In the genomic region with DNA sequence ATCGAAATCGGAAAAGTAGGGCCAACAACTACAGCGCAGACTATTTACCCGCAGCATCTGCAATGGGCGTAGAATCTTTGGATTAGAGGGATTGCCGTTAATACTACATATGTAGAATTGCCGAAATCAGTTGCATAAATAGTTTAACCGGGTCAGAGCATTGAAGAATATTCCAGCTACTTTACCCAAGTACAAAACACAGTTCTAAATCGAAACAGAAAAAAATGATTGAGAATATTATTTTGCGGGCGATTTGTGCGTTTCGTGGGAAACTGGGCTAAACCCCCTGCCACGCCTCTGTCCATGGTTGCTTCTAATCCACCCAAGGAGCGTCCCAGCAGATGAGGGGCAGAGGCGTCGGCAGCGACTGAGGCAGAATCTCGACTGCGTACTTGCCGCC, we compare ENCODE assay signal across 1 fruit fly cellular context.
A peak's percentile ranks its signal among the peaks of the same experiment; 100 is the strongest.
TF ChIP-seq lines count a peak whose summit lies in the region.

No protein-coding gene starts in this region.

TF ChIP-seq in whole organism, embryonic, 481 proteins besides CTCF, POLR2A, EP300 and RAD21 (continued from another document):
- TF ChIP-seq CG10147 (GFP tag; optimal IDR thresholded peaks at IDR 0.05; lab: Kevin White, UChicago) (peak; percentile 29), CG5180 (GFP tag; optimal IDR thresholded peaks at IDR 0.05; lab: Kevin White, UChicago) (no peak), D (optimal IDR thresholded peaks at IDR 0.05; lab: Kevin White, UChicago) (no peak), D (GFP tag; optimal IDR thresholded peaks at IDR 0.05; lab: Kevin White, UChicago) (no peak), grau (tag; optimal IDR thresholded peaks at IDR 0.05; lab: Kevin White, UChicago) (peak; percentile 25), C15 (GFP tag; IDR thresholded peaks at IDR 0.05; lab: Robert Waterston, UW) (no peak), CG4730 (GFP tag; IDR thresholded peaks at IDR 0.05; lab: Robert Waterston, UW) (no peak), CG2678 (tag; optimal IDR thresholded peaks at IDR 0.05; lab: Kevin White, UChicago) (peak; percentile 49), CG15073 (GFP tag; optimal IDR thresholded peaks at IDR 0.05; lab: Kevin White, UChicago) (no peak), Doc3 (GFP tag; IDR thresholded peaks at IDR 0.05; lab: Robert Waterston, UW; ENCODE audit: partially characterized antibody) (no peak), CG33213 (GFP tag; optimal IDR thresholded peaks at IDR 0.05; lab: Kevin White, UChicago) (no peak), CG3838 (GFP tag; optimal IDR thresholded peaks at IDR 0.05; lab: Kevin White, UChicago) (no peak), CG12299 (tag; optimal IDR thresholded peaks at IDR 0.05; lab: Kevin White, UChicago) (no peak), D19B (GFP tag; optimal IDR thresholded peaks at IDR 0.05; lab: Kevin White, UChicago) (no peak), CG18011 (GFP tag; optimal IDR thresholded peaks at IDR 0.05; lab: Kevin White, UChicago) (no peak), lab (GFP tag; optimal IDR thresholded peaks at IDR 0.05; lab: Kevin White, UChicago) (peak; percentile 31), CG10274 (GFP tag; optimal IDR thresholded peaks at IDR 0.05; lab: Kevin White, UChicago) (no peak), toy (GFP tag; IDR thresholded peaks at IDR 0.05; lab: Robert Waterston, UW) (no peak), mirr (GFP tag; optimal IDR thresholded peaks at IDR 0.05; lab: Kevin White, UChicago) (no peak), knrl (GFP tag; IDR thresholded peaks at IDR 0.05; lab: Robert Waterston, UW; ENCODE audit: partially characterized antibody) (no peak), CG17359 (tag; optimal IDR thresholded peaks at IDR 0.05; lab: Kevin White, UChicago) (no peak), CG32767 (GFP tag; IDR thresholded peaks at IDR 0.05; lab: Robert Waterston, UW) (no peak), wor (GFP tag; IDR thresholded peaks at IDR 0.05; lab: Robert Waterston, UW) (no peak), CoRest (tag; optimal IDR thresholded peaks at IDR 0.05; lab: Kevin White, UChicago) (peak; percentile 5), hkb (optimal IDR thresholded peaks at IDR 0.05; lab: Kevin White, UChicago) (no peak), hkb (GFP tag; IDR thresholded peaks at IDR 0.05; lab: Robert Waterston, UW) (0 out of 2 replicates have a peak, but pooled peaks have one; percentile 21), row (GFP tag; IDR thresholded peaks at IDR 0.05; lab: Robert Waterston, UW) (peak; percentile 44), Adf1 (GFP tag; IDR thresholded peaks at IDR 0.05; lab: Robert Waterston, UW) (peak; percentile 22; the same call in 1 of the 2 replicates), CG6254 (GFP tag; optimal IDR thresholded peaks at IDR 0.05; lab: Kevin White, UChicago) (no peak), al (GFP tag; IDR thresholded peaks at IDR 0.05; lab: Robert Waterston, UW) (no peak), pfk (GFP tag; optimal IDR thresholded peaks at IDR 0.05; lab: Kevin White, UChicago) (no peak), CG7839 (tag; optimal IDR thresholded peaks at IDR 0.05; lab: Kevin White, UChicago) (peak; percentile 34), B-H2 (GFP tag; optimal IDR thresholded peaks at IDR 0.05; lab: Kevin White, UChicago) (no peak), ham (GFP tag; IDR thresholded peaks at IDR 0.05; lab: Robert Waterston, UW) (no peak), amos (GFP tag; IDR thresholded peaks at IDR 0.05; lab: Robert Waterston, UW; ENCODE audit: partially characterized antibody) (no peak), Hr51 (GFP tag; optimal IDR thresholded peaks at IDR 0.05; lab: Kevin White, UChicago) (peak in 1 of 2 experiments; percentile 2), HmgD (GFP tag; optimal IDR thresholded peaks at IDR 0.05; lab: Kevin White, UChicago) (no peak), pho (GFP tag; optimal IDR thresholded peaks at IDR 0.05; lab: Kevin White, UChicago) (no peak), Med (GFP tag; lab: Kevin White, UChicago) (peak; percentile 68), slbo (GFP tag; IDR thresholded peaks at IDR 0.05; lab: Robert Waterston, UW) (peak; percentile 19; the same call in 1 of the 2 replicates), CG13424 (tag; optimal IDR thresholded peaks at IDR 0.05; lab: Kevin White, UChicago) (peak; percentile 34), GATAe (GFP tag; conservative IDR thresholded peaks at IDR 0.05; lab: Robert Waterston, UW) (no peak), CG11696 (GFP tag; IDR thresholded peaks at IDR 0.05; lab: Robert Waterston, UW) (no peak), bcd (GFP tag; optimal IDR thresholded peaks at IDR 0.05; lab: Kevin White, UChicago) (no peak), Rfx (GFP tag; IDR thresholded peaks at IDR 0.05; lab: Robert Waterston, UW) (peak; percentile 39; the same call in 1 of the 2 replicates), tup (GFP tag; optimal IDR thresholded peaks at IDR 0.05; lab: Kevin White, UChicago) (no peak), fru (optimal IDR thresholded peaks at IDR 0.05; lab: Kevin White, UChicago) (no peak), Atf-2 (GFP tag; optimal IDR thresholded peaks at IDR 0.05; lab: Kevin White, UChicago) (no peak), CG9215 (GFP tag; IDR thresholded peaks at IDR 0.05; lab: Robert Waterston, UW) (0 out of 2 replicates have a peak, but pooled peaks have one; percentile 26), CG10462 (GFP tag; optimal IDR thresholded peaks at IDR 0.05; lab: Kevin White, UChicago) (no peak), CG18599 (GFP tag; optimal IDR thresholded peaks at IDR 0.05; lab: Kevin White, UChicago) (peak; percentile 62), gem (tag; optimal IDR thresholded peaks at IDR 0.05; lab: Kevin White, UChicago) (peak; percentile 29), slou (GFP tag; optimal IDR thresholded peaks at IDR 0.05; lab: Kevin White, UChicago) (no peak), CG11504 (tag; optimal IDR thresholded peaks at IDR 0.05; lab: Kevin White, UChicago) (peak; percentile 37), Oli (tag; optimal IDR thresholded peaks at IDR 0.05; lab: Kevin White, UChicago) (peak; percentile 3), Hmr (GFP tag; optimal IDR thresholded peaks at IDR 0.05; lab: Kevin White, UChicago) (peak; percentile 26), CG8765 (GFP tag; IDR thresholded peaks at IDR 0.05; lab: Robert Waterston, UW) (no peak), bbx (GFP tag; IDR thresholded peaks at IDR 0.05; lab: Robert Waterston, UW; ENCODE audit: partially characterized antibody) (no peak), CG4360 (GFP tag; IDR thresholded peaks at IDR 0.05; lab: Robert Waterston, UW) (no peak), CG3281 (GFP tag; optimal IDR thresholded peaks at IDR 0.05; lab: Kevin White, UChicago) (no peak), btn (GFP tag; optimal IDR thresholded peaks at IDR 0.05; lab: Kevin White, UChicago) (no peak), CG3726 (GFP tag; IDR thresholded peaks at IDR 0.05; lab: Robert Waterston, UW) (no peak), cwo (GFP tag; optimal IDR thresholded peaks at IDR 0.05; lab: Kevin White, UChicago) (no peak), CG14014 (GFP tag; IDR thresholded peaks at IDR 0.05; lab: Robert Waterston, UW) (no peak), corto (GFP tag; optimal IDR thresholded peaks at IDR 0.05; lab: Kevin White, UChicago) (no peak), CG14667 (GFP tag; IDR thresholded peaks at IDR 0.05; lab: Robert Waterston, UW) (no peak), prd (optimal IDR thresholded peaks at IDR 0.05; lab: Kevin White, UChicago) (no peak), prd (GFP tag; IDR thresholded peaks at IDR 0.05; lab: Robert Waterston, UW) (peak; percentile 9; the same call in 1 of the 3 replicates), Meics (GFP tag; optimal IDR thresholded peaks at IDR 0.05; lab: Kevin White, UChicago) (peak; percentile 37), CG9797 (GFP tag; optimal IDR thresholded peaks at IDR 0.05; lab: Kevin White, UChicago) (no peak), pnt (GFP tag; optimal IDR thresholded peaks at IDR 0.05; lab: Kevin White, UChicago) (no peak), CG30431 (GFP tag; optimal IDR thresholded peaks at IDR 0.05; lab: Kevin White, UChicago) (no peak), dmrt99B (tag; optimal IDR thresholded peaks at IDR 0.05; lab: Kevin White, UChicago) (peak; percentile 28), psq (GFP tag; optimal IDR thresholded peaks at IDR 0.05; lab: Kevin White, UChicago) (no peak), Trl (optimal IDR thresholded peaks at IDR 0.05; lab: Kevin White, UChicago) (no peak), Trl (GFP tag; optimal IDR thresholded peaks at IDR 0.05; lab: Kevin White, UChicago) (no peak), CG2120 (GFP tag; optimal IDR thresholded peaks at IDR 0.05; lab: Kevin White, UChicago) (peak; percentile 52), CG34224 (GFP tag; IDR thresholded peaks at IDR 0.05; lab: Robert Waterston, UW; ENCODE audit: partially characterized antibody) (no peak), CG8388 (GFP tag; optimal IDR thresholded peaks at IDR 0.05; lab: Kevin White, UChicago) (no peak), dati (GFP tag; IDR thresholded peaks at IDR 0.05; lab: Robert Waterston, UW) (no peak), CG12236 (GFP tag; optimal IDR thresholded peaks at IDR 0.05; lab: Kevin White, UChicago) (no peak), kay (GFP tag; optimal IDR thresholded peaks at IDR 0.05; lab: Kevin White, UChicago) (no peak), kni (GFP tag; optimal IDR thresholded peaks at IDR 0.05; lab: Kevin White, UChicago) (no peak), CG10654 (GFP tag; optimal IDR thresholded peaks at IDR 0.05; lab: Kevin White, UChicago) (no peak), E2f1 (GFP tag; IDR thresholded peaks at IDR 0.05; lab: Robert Waterston, UW) (no peak), fd64A (GFP tag; optimal IDR thresholded peaks at IDR 0.05; lab: Kevin White, UChicago) (no peak), CG4707 (GFP tag; optimal IDR thresholded peaks at IDR 0.05; lab: Kevin White, UChicago) (no peak), CG7987 (GFP tag; optimal IDR thresholded peaks at IDR 0.05; lab: Kevin White, UChicago) (no peak), CG17912 (GFP tag; optimal IDR thresholded peaks at IDR 0.05; lab: Kevin White, UChicago) (no peak), tio (GFP tag; optimal IDR thresholded peaks at IDR 0.05; lab: Kevin White, UChicago) (no peak), cas (GFP tag; IDR thresholded peaks at IDR 0.05; lab: Robert Waterston, UW) (no peak), CG34376 (GFP tag; optimal IDR thresholded peaks at IDR 0.05; lab: Kevin White, UChicago) (no peak), dan (GFP tag; IDR thresholded peaks at IDR 0.05; lab: Robert Waterston, UW) (no peak), CG4854 (GFP tag; optimal IDR thresholded peaks at IDR 0.05; lab: Kevin White, UChicago) (no peak), Nf-YB (GFP tag; optimal IDR thresholded peaks at IDR 0.05; lab: Kevin White, UChicago) (no peak), CG12391 (tag; optimal IDR thresholded peaks at IDR 0.05; lab: Kevin White, UChicago) (no peak)
